Fruit fly (Drosophila melanogaster) whole organism: ENCODE data around the gene Nepl15.

Experiments
- EcR ChIP-seq, 2 experiments: fragments of >200 bp; optimal IDR thresholded peaks; 2 replicates each; lab custom pipeline; 2017; ENCODE audit warnings: missing biosample characterization in 2 of 2, missing genetic modification characterization in 2 of 2, missing genetic modification reagents in 2 of 2
- psq ChIP-seq: fragments of >200 bp; optimal IDR thresholded peaks from 2 replicates; lab custom pipeline; 2017

- TF ChIP-seq psq (lab: Kevin White, UChicago) (no peak), EcR (GFP tag; optimal IDR thresholded peaks at IDR 0.05; lab: Kevin White, UChicago) (no peak)
Measured at dm6 chr3R:22720808-22721306, 45.1 kb downstream of the Nepl15 start, which contains the start of gene wge.
